Fruit fly (Drosophila melanogaster) whole organism, embryonic: ENCODE results near the gene bol.

Experiments
- Awh ChIP-seq: fragments of 200-800 bp; sonication (Bioruptor generic); IDR thresholded peaks from 2 replicates; pipeline ENCODE4, ENCODE4 v1.3.6; 2022; ENCODE audit warnings: missing biosample characterization, missing genetic modification characterization
- Bgb ChIP-seq: fragments of 200-800 bp; sonication (Bioruptor generic); IDR thresholded peaks from 2 replicates; pipeline ENCODE4 v1.3.6; 2022; ENCODE audit warnings: missing biosample characterization, missing genetic modification characterization; ENCODE audit not compliant: partially characterized antibody
- CG10959 ChIP-seq: fragments of 200-800 bp; sonication (Bioruptor generic); IDR thresholded peaks from 2 replicates; pipeline ENCODE4 v1.3.6; 2022; ENCODE audit warnings: missing biosample characterization, missing genetic modification characterization
- CG13775 ChIP-seq: fragments of 200-800 bp; sonication (Bioruptor generic); optimal IDR thresholded peaks from 3 replicates; lab custom pipeline; 2017; ENCODE audit warnings: missing biosample characterization, mild to moderate bottlenecking, missing genetic modification characterization
- CG14050 ChIP-seq: fragments of 200-800 bp; sonication (Bioruptor generic); IDR thresholded peaks from 3 replicates; pipeline ENCODE4 v1.3.6; 2022; ENCODE audit warnings: missing biosample characterization, missing genetic modification characterization
- CG14441 ChIP-seq: fragments of 200-800 bp; sonication (Bioruptor generic); IDR thresholded peaks from 2 replicates; pipeline ENCODE4 v1.3.6; 2022; ENCODE audit warnings: missing biosample characterization, missing genetic modification characterization
- CG14667 ChIP-seq: fragments of 200-800 bp; sonication (Bioruptor generic); IDR thresholded peaks from 2 replicates; pipeline ENCODE4 v1.3.6; 2022; ENCODE audit warnings: missing biosample characterization, missing genetic modification characterization
- CG17359 ChIP-seq: fragments of 200-800 bp; sonication (Bioruptor generic); optimal IDR thresholded peaks from 3 replicates; lab custom pipeline; 2018; ENCODE audit warnings: missing biosample characterization, mild to moderate bottlenecking, missing genetic modification characterization, moderate library complexity
- CG17802 ChIP-seq: fragments of 200-800 bp; sonication (Bioruptor generic); optimal IDR thresholded peaks from 2 replicates; lab custom pipeline; 2018; ENCODE audit warnings: missing biosample characterization, mild to moderate bottlenecking, missing genetic modification characterization, moderate library complexity
- CG1792 ChIP-seq: fragments of 200-800 bp; sonication (Bioruptor generic); optimal IDR thresholded peaks from 2 replicates; lab custom pipeline; 2016; ENCODE audit warnings: missing biosample characterization, missing genetic modification characterization
- CG32532 ChIP-seq: fragments of 200-800 bp; sonication (Bioruptor generic); IDR thresholded peaks from 2 replicates; pipeline ENCODE4 v1.3.6; 2022; ENCODE audit warnings: missing biosample characterization, missing genetic modification characterization
- CG33213 ChIP-seq: fragments of 200-800 bp; sonication (Bioruptor generic); optimal IDR thresholded peaks from 3 replicates; lab custom pipeline; 2016; ENCODE audit warnings: missing biosample characterization, missing genetic modification characterization
- CG42726 ChIP-seq: fragments of 200-800 bp; sonication (Bioruptor generic); IDR thresholded peaks from 2 replicates; pipeline ENCODE4 v1.3.6; 2022; ENCODE audit warnings: missing biosample characterization, missing genetic modification characterization; ENCODE audit not compliant: partially characterized antibody
- CG7357 ChIP-seq: fragments of 200-800 bp; sonication (Bioruptor generic); IDR thresholded peaks from 3 replicates; pipeline ENCODE4 v1.3.6; 2022; ENCODE audit warnings: missing biosample characterization, missing genetic modification characterization
- CkIIα-i1 ChIP-seq: fragments of 200-800 bp; sonication (Bioruptor generic); IDR thresholded peaks from 2 replicates; pipeline ENCODE4 v1.3.6; 2022; ENCODE audit warnings: missing biosample characterization, missing genetic modification characterization
- Dad ChIP-seq: fragments of 200-800 bp; sonication (Bioruptor generic); optimal IDR thresholded peaks from 3 replicates; lab custom pipeline; 2016; ENCODE audit warnings: missing biosample characterization, missing genetic modification characterization
- H2.0 ChIP-seq: fragments of 200-800 bp; sonication (Bioruptor generic); IDR thresholded peaks from 2 replicates; pipeline ENCODE4 v1.3.6; 2022; ENCODE audit warnings: missing biosample characterization, missing genetic modification characterization
- HLHmδ ChIP-seq: fragments of 200-800 bp; sonication (Bioruptor generic); optimal IDR thresholded peaks from 2 replicates; lab custom pipeline; 2018; ENCODE audit warnings: missing biosample characterization, mild to moderate bottlenecking, missing genetic modification characterization, moderate library complexity
- Hr39 ChIP-seq: fragments of >200 bp; optimal IDR thresholded peaks from 2 replicates; lab custom pipeline; 2017
- Lpt ChIP-seq: fragments of >200 bp; optimal IDR thresholded peaks from 2 replicates; lab custom pipeline; 2018; ENCODE audit warnings: missing biosample characterization, missing genetic modification characterization
- Mes4 ChIP-seq: fragments of 200-800 bp; sonication (Bioruptor generic); optimal IDR thresholded peaks from 2 replicates; lab custom pipeline; 2016; ENCODE audit warnings: missing biosample characterization, missing genetic modification characterization
- NC2α ChIP-seq: fragments of 200-800 bp; sonication (Bioruptor generic); optimal IDR thresholded peaks from 2 replicates; lab custom pipeline; 2016; ENCODE audit warnings: missing biosample characterization, missing genetic modification characterization
- Rfx ChIP-seq: fragments of 200-800 bp; sonication (Bioruptor generic); IDR thresholded peaks from 2 replicates; pipeline ENCODE4 v1.3.6; 2022; ENCODE audit warnings: missing biosample characterization, missing genetic modification characterization
- Usf ChIP-seq: fragments of 200-800 bp; sonication (Bioruptor generic); optimal IDR thresholded peaks from 2 replicates; lab custom pipeline; 2017; ENCODE audit warnings: missing genotype, missing biosample characterization, missing genetic modification characterization
- Xbp1 ChIP-seq: fragments of 200-800 bp; sonication (Bioruptor generic); optimal IDR thresholded peaks from 3 replicates; lab custom pipeline; 2016; ENCODE audit warnings: missing biosample characterization, mild to moderate bottlenecking, missing genetic modification characterization
- abd-A ChIP-seq: fragments of 200-800 bp; sonication (Bioruptor generic); optimal IDR thresholded peaks from 3 replicates; lab custom pipeline; 2019; ENCODE audit warnings: missing biosample characterization, mild to moderate bottlenecking, missing genetic modification characterization, moderate library complexity
- bbx ChIP-seq: fragments of 200-800 bp; sonication (Bioruptor generic); IDR thresholded peaks from 2 replicates; pipeline ENCODE4 v1.3.6; 2022; ENCODE audit warnings: missing biosample characterization, missing genetic modification characterization; ENCODE audit not compliant: partially characterized antibody
- cwo ChIP-seq: fragments of 200-800 bp; sonication (Bioruptor generic); optimal IDR thresholded peaks from 3 replicates; lab custom pipeline; 2017; ENCODE audit warnings: missing biosample characterization, missing genetic modification characterization, mild to moderate bottlenecking, moderate library complexity, missing genetic modification reagents
- dan ChIP-seq: fragments of 200-800 bp; sonication (Bioruptor generic); IDR thresholded peaks from 2 replicates; pipeline ENCODE4 v1.3.6; 2022; ENCODE audit warnings: missing biosample characterization, missing genetic modification characterization
- dmrt11E ChIP-seq: fragments of 200-800 bp; sonication (Bioruptor generic); optimal IDR thresholded peaks from 3 replicates; lab custom pipeline; 2018; ENCODE audit warnings: missing biosample characterization, mild to moderate bottlenecking, missing genetic modification characterization, moderate library complexity
- dpn ChIP-seq, 2 experiments: fragments of 200-800 bp; sonication (Bioruptor generic); optimal IDR thresholded peaks; 3 replicates each; lab custom pipeline; 2016; ENCODE audit warnings: missing biosample characterization in 2 of 2, missing genetic modification characterization in 2 of 2
- dysf ChIP-seq: fragments of 200-800 bp; sonication (Bioruptor generic); IDR thresholded peaks from 3 replicates; pipeline ENCODE4 v1.3.6; 2022; ENCODE audit warnings: missing biosample characterization, missing genetic modification characterization
- en ChIP-seq: fragments of 200-800 bp; sonication (Bioruptor generic); optimal IDR thresholded peaks from 2 replicates; lab custom pipeline; 2016; ENCODE audit warnings: missing biosample characterization, missing genetic modification characterization
- gsb ChIP-seq: fragments of 200-800 bp; sonication (Bioruptor generic); IDR thresholded peaks from 2 replicates; pipeline ENCODE4 v1.3.6; 2022; ENCODE audit warnings: missing biosample characterization, missing genetic modification characterization
- ham ChIP-seq: fragments of 200-800 bp; sonication (Bioruptor generic); IDR thresholded peaks from 2 replicates; pipeline ENCODE4 v1.3.6; 2022; ENCODE audit warnings: missing biosample characterization, missing genetic modification characterization
- hb ChIP-seq: fragments of 200-800 bp; sonication (Bioruptor generic); IDR thresholded peaks from 3 replicates; pipeline ENCODE4 v1.3.6; 2022; ENCODE audit warnings: missing biosample characterization, missing genetic modification characterization; ENCODE audit not compliant: partially characterized antibody
- hkb ChIP-seq, 2 experiments: fragments of 200-800 bp in 1 of 2; fragments of >200 bp in 1 of 2; sonication (Bioruptor generic) in 1 of 2; IDR thresholded peaks in 1 of 2; optimal IDR thresholded peaks in 1 of 2; 2 replicates each; pipeline versions ENCODE4 v1.3.6 to Lab custom; 2017 to 2022; ENCODE audit warnings: missing biosample characterization in 1 of 2, missing genetic modification characterization in 1 of 2
- insv ChIP-seq, 2 experiments: fragments of 200-800 bp; sonication (Bioruptor generic); optimal IDR thresholded peaks; 3 replicates each; lab custom pipeline; 2016 to 2018; ENCODE audit warnings: missing biosample characterization in 2 of 2, missing genetic modification characterization in 2 of 2
- jigr1 ChIP-seq: fragments of 200-800 bp; sonication (Bioruptor generic); IDR thresholded peaks from 3 replicates; pipeline ENCODE4 v1.3.6; 2022; ENCODE audit warnings: missing biosample characterization, missing genetic modification characterization
- klu ChIP-seq: fragments of 200-800 bp; sonication (Bioruptor generic); IDR thresholded peaks from 2 replicates; pipeline ENCODE4 v1.3.6; 2022; ENCODE audit warnings: missing biosample characterization, missing genetic modification characterization
- odd ChIP-seq: fragments of 200-800 bp; sonication (Bioruptor generic); optimal IDR thresholded peaks from 2 replicates; lab custom pipeline; 2017; ENCODE audit warnings: missing biosample characterization, mild to moderate bottlenecking, missing genetic modification characterization
- pita ChIP-seq: fragments of 200-800 bp; sonication (Bioruptor generic); optimal IDR thresholded peaks from 2 replicates; lab custom pipeline; 2017; ENCODE audit warnings: missing biosample characterization, mild to moderate bottlenecking, missing genetic modification characterization
- psq ChIP-seq: fragments of 200-800 bp; sonication (Bioruptor generic); optimal IDR thresholded peaks from 2 replicates; lab custom pipeline; 2017; ENCODE audit warnings: missing biosample characterization, missing genetic modification characterization
- pzg ChIP-seq: fragments of 200-800 bp; sonication (Bioruptor generic); optimal IDR thresholded peaks from 3 replicates; lab custom pipeline; 2018; ENCODE audit warnings: missing biosample characterization, mild to moderate bottlenecking, missing genetic modification characterization, moderate library complexity
- repo ChIP-seq: fragments of 200-800 bp; sonication (Bioruptor generic); optimal IDR thresholded peaks from 2 replicates; lab custom pipeline; 2016; ENCODE audit warnings: missing biosample characterization, missing genetic modification characterization
- sd ChIP-seq: fragments of 200-800 bp; sonication (Bioruptor generic); optimal IDR thresholded peaks from 3 replicates; lab custom pipeline; 2018; ENCODE audit warnings: missing biosample characterization, mild to moderate bottlenecking, missing genetic modification characterization, moderate library complexity
- ssp ChIP-seq: fragments of 200-800 bp; sonication (Bioruptor generic); IDR thresholded peaks from 2 replicates; pipeline ENCODE4 v1.3.6; 2022; ENCODE audit warnings: missing biosample characterization, missing genetic modification characterization
- trem ChIP-seq: fragments of 200-800 bp; optimal IDR thresholded peaks from 3 replicates; lab custom pipeline; 2019; ENCODE audit warnings: missing biosample characterization, mild to moderate bottlenecking, missing genetic modification characterization, moderate library complexity
- vvl ChIP-seq: fragments of 200-800 bp; sonication (Bioruptor generic); IDR thresholded peaks from 2 replicates; pipeline ENCODE4 v1.3.6; 2022; ENCODE audit warnings: missing biosample characterization, missing genetic modification characterization

The bol gene

DNA sequence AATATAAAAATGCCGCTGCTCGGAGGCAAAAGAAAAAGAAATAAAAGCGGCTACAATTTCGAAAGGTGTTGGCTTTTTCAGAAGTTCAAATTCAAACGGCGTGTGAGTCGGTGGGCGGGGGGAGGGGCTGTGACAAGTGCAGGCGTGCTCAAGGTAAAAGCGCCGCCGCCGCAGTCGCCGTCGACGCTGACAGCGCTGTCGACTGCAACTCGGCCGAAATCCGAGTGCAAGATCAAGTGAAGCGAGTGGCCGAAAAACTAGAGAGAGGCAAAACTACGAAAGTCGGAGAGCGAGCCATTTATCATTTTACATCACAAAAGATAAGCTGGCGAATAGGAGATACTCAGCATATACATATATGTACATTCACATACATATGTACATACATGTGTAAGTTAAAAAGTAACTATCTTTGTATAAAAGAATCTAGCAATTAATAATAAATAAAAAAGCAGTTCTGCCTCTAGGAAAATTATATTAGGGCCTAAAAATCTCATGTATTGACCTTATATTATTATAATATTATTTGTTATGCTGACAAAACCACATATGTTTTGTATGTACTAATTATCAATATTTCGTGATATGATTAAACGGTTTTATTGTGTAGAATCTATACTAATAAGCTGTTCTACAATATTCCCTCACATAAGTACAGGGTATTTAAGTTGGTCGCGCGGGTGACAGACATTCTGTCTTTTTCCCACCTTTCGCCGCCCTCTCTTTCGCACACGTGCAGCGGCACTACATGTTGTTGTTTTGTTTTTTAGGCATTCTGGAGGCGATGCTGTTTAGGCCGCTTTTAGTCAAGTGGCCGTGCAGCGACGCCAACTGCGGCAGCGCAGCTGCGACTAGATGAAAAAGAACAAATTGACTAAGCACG is 5.3 kb downstream of the bol start (continued):
- TF ChIP-seq Usf (GFP tag; lab: Kevin White, UChicago), result peak; percentile 30
- peak; percentile 68 for TF ChIP-seq odd (GFP tag; lab: Kevin White, UChicago)
- TF ChIP-seq Bgb, result no peak
- TF ChIP-seq CG14667 (GFP tag; lab: Robert Waterston, UW), result no peak
- TF ChIP-seq repo, result no peak
- TF ChIP-seq hkb (optimal IDR thresholded peaks at IDR 0.05; lab: Kevin White, UChicago), result no peak
- peak; percentile 36; the same call in 1 of the 2 replicates for TF ChIP-seq hkb (GFP tag; IDR thresholded peaks at IDR 0.05; lab: Robert Waterston, UW)
- TF ChIP-seq jigr1, result no peak
- no peak for TF ChIP-seq gsb
- no peak for TF ChIP-seq CG42726
- TF ChIP-seq dmrt11E, result peak; percentile 82
- TF ChIP-seq Xbp1 (GFP tag; lab: Kevin White, UChicago), result peak; percentile 70
- TF ChIP-seq dysf (GFP tag; lab: Robert Waterston, UW), result peak; percentile 39; the same call in 1 of the 3 replicates
- no peak for TF ChIP-seq HLHmδ (GFP tag; lab: Kevin White, UChicago)
- no peak for TF ChIP-seq CG7357 (GFP tag; lab: Robert Waterston, UW)
- TF ChIP-seq ham (GFP tag; lab: Robert Waterston, UW), result no peak
- peak; percentile 16 for TF ChIP-seq sd (tag; lab: Kevin White, UChicago)
- no peak for TF ChIP-seq pzg (GFP tag; lab: Kevin White, UChicago)
- TF ChIP-seq CG33213 (GFP tag; lab: Kevin White, UChicago), result no peak
- TF ChIP-seq insv (GFP tag; optimal IDR thresholded peaks at IDR 0.05; lab: Kevin White, UChicago), result peak in 1 of 2 experiments; percentile 43
- no peak for TF ChIP-seq klu (GFP tag; lab: Robert Waterston, UW)
- no peak for TF ChIP-seq Lpt (GFP tag; lab: Kevin White, UChicago)
- TF ChIP-seq CG13775 (GFP tag; lab: Kevin White, UChicago), result peak; percentile 68
- peak; percentile 47 for TF ChIP-seq cwo (GFP tag; lab: Kevin White, UChicago)
- no peak for TF ChIP-seq pita
- TF ChIP-seq vvl (GFP tag; lab: Robert Waterston, UW), result 0 out of 2 replicates have a peak, but pooled peaks have one; percentile 31
- TF ChIP-seq CG14441 (GFP tag; lab: Robert Waterston, UW), result peak; percentile 54; the same call in 1 of the 2 replicates
- TF ChIP-seq CG32532 (GFP tag; lab: Robert Waterston, UW), result no peak
- no peak for TF ChIP-seq abd-A
- no peak for TF ChIP-seq hb (GFP tag; lab: Robert Waterston, UW)
- peak; percentile 59 for TF ChIP-seq CG17359 (tag; lab: Kevin White, UChicago)
- TF ChIP-seq CG17802 (tag; lab: Kevin White, UChicago), result no peak
- no peak for TF ChIP-seq en
- TF ChIP-seq CkIIα-i1 (GFP tag; lab: Robert Waterston, UW), result no peak
- TF ChIP-seq H2.0, result peak; percentile 26; the same call in 1 of the 2 replicates
- no peak for TF ChIP-seq Hr39 (lab: Kevin White, UChicago)
- TF ChIP-seq CG1792 (GFP tag; lab: Kevin White, UChicago), result no peak
- TF ChIP-seq CG14050 (GFP tag; lab: Robert Waterston, UW), result no peak
- no peak for TF ChIP-seq CG10959 (GFP tag; lab: Robert Waterston, UW)
- peak; percentile 19; the same call in 1 of the 2 replicates for TF ChIP-seq bbx (GFP tag; lab: Robert Waterston, UW)
- TF ChIP-seq psq (GFP tag; lab: Kevin White, UChicago), result peak; percentile 38
- 0 out of 2 replicates have a peak, but pooled peaks have one; percentile 3 for TF ChIP-seq Rfx
- TF ChIP-seq Mes4 (GFP tag; lab: Kevin White, UChicago), result no peak
- no peak for TF ChIP-seq dan (GFP tag; lab: Robert Waterston, UW)
- peak; percentile 55 for TF ChIP-seq trem (tag; lab: Kevin White, UChicago)
- TF ChIP-seq Awh (GFP tag; lab: Robert Waterston, UW), result no peak
- peak in 1 of 2 experiments; percentile 74 for TF ChIP-seq dpn (GFP tag; optimal IDR thresholded peaks at IDR 0.05; lab: Kevin White, UChicago)
- TF ChIP-seq Dad (GFP tag; lab: Kevin White, UChicago), result no peak
- no peak for TF ChIP-seq NC2α (GFP tag; lab: Kevin White, UChicago)
- no peak for TF ChIP-seq ssp (GFP tag; lab: Robert Waterston, UW)
